Fruit fly (Drosophila melanogaster): ENCODE data around the gene CG11841.

DNA sequence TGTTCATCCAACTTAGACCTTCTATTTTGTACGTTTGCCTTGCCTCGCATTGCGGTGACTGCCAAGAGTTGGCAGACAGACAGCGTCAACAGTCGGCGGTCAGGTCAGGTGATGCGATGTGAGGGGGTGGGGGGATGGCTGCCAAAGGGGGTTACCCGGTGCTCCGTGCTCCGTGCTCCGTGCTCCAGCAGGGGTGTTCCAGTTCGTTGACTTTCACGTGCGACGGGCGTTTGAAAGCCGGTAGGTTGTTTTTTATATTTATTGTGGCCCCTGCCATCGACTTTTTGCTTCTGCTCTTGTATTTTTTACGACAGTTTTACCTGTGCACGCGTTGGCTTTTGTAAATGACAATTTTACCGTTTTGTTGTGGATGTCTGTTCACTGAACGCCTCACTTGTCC, 31.2 kb downstream of the CG11841 start:
- TF ChIP-seq lola (GFP tag; optimal IDR thresholded peaks at IDR 0.05) (no peak), Mio (GFP tag; optimal IDR thresholded peaks at IDR 0.05) (no peak), psq (GFP tag; optimal IDR thresholded peaks at IDR 0.05) (no peak), pan (optimal IDR thresholded peaks at IDR 0.05) (no peak), rgr (GFP tag; optimal IDR thresholded peaks at IDR 0.05) (no peak), CrebA (GFP tag; optimal IDR thresholded peaks at IDR 0.05; ENCODE audit: borderline replicate concordance) (no peak), usp (GFP tag; optimal IDR thresholded peaks at IDR 0.05) (no peak), dsf (GFP tag; optimal IDR thresholded peaks at IDR 0.05; ENCODE audit: borderline replicate concordance) (no peak), h (GFP tag; optimal IDR thresholded peaks at IDR 0.05) (no peak), sv (GFP tag; optimal IDR thresholded peaks at IDR 0.05) (no peak), Dfd (GFP tag; optimal IDR thresholded peaks at IDR 0.05) (no peak)
